Worm (Caenorhabditis elegans) whole organism, L2 larva: ENCODE results near the gene dnj-5.

Source experiments
- egl-27 ChIP-seq: sonication (generic microtip); optimal IDR thresholded peaks from 3 replicates; lab custom pipeline; 2017; ENCODE audit warnings: missing biosample characterization, missing genetic modification reagents, missing genetic modification characterization
- fos-1 ChIP-seq: fragments of 150-350 bp; optimal IDR thresholded peaks from 2 replicates; lab custom pipeline; 2014; ENCODE audit warnings: missing biosample characterization, missing genetic modification characterization
- nhr-10 ChIP-seq: sonication (generic microtip); optimal IDR thresholded peaks from 2 replicates; lab custom pipeline; 2017; ENCODE audit warnings: missing biosample characterization, missing genetic modification characterization
- nhr-12 ChIP-seq: fragments of 150-350 bp; optimal IDR thresholded peaks from 2 replicates; lab custom pipeline; 2014; ENCODE audit warnings: missing biosample characterization, missing genetic modification characterization
- nhr-23 ChIP-seq: fragments of 150-350 bp; optimal IDR thresholded peaks from 2 replicates; lab custom pipeline; 2014; ENCODE audit warnings: missing biosample characterization, missing genetic modification reagents, missing genetic modification characterization
- nhr-77 ChIP-seq: fragments of 150-350 bp; optimal IDR thresholded peaks from 2 replicates; lab custom pipeline; 2014; ENCODE audit warnings: missing biosample characterization, missing genetic modification characterization
- skn-1 ChIP-seq: sonication (generic microtip); optimal IDR thresholded peaks from 2 replicates; lab custom pipeline; 2017; ENCODE audit warnings: missing biosample characterization, missing genetic modification characterization
- snpc-4 ChIP-seq: fragments of 150-350 bp; optimal IDR thresholded peaks from 2 replicates; lab custom pipeline; 2014; ENCODE audit warnings: missing biosample characterization, missing genetic modification characterization
- ztf-11 ChIP-seq: sonication (generic microtip); optimal IDR thresholded peaks from 2 replicates; lab custom pipeline; 2017; ENCODE audit warnings: missing biosample characterization, missing genetic modification characterization
- ztf-4 ChIP-seq: fragments of 150-350 bp; optimal IDR thresholded peaks from 2 replicates; lab custom pipeline; 2014; ENCODE audit warnings: missing biosample characterization, missing genetic modification characterization

- TF ChIP-seq nhr-10 (no peak), skn-1 (tag; lab: Kevin White, UChicago) (no peak), nhr-23 (no peak), ztf-4 (no peak), fos-1 (tag; lab: Kevin White, UChicago) (no peak), snpc-4 (tag; lab: Kevin White, UChicago) (no peak), nhr-12 (tag; lab: Kevin White, UChicago) (no peak), nhr-77 (tag; lab: Kevin White, UChicago) (no peak), ztf-11 (tag; lab: Kevin White, UChicago) (no peak), egl-27 (no peak)
Measured at ce11 chrII:6846723-6847122, 11.4 kb downstream of the dnj-5 start.
